Worm (Caenorhabditis elegans) whole organism, L1 larva: ENCODE results near the gene Y39G8B.10.

Experiments used
- lin-14 ChIP-seq: fragments of 200-800 bp; sonication (Bioruptor generic); optimal IDR thresholded peaks from 2 replicates; lab custom pipeline; 2018; ENCODE audit warnings: mild to moderate bottlenecking, missing genetic modification characterization, moderate library complexity, missing compliant biosample characterization
- mdl-1 ChIP-seq, 2 experiments: fragments of 150-350 bp; optimal IDR thresholded peaks; 2 replicates each; lab custom pipeline; 2014 to 2017; ENCODE audit warnings: missing biosample characterization in 2 of 2, missing genetic modification characterization in 2 of 2, inconsistent platforms in 1 of 2
- mep-1 ChIP-seq: fragments of 150-350 bp; optimal IDR thresholded peaks from 2 replicates; lab custom pipeline; 2014; ENCODE audit warnings: missing biosample characterization, missing genetic modification characterization
- nhr-85 ChIP-seq: sonication (generic microtip); peaks from one replicate; lab custom pipeline; 2016; ENCODE audit warnings: missing genetic modification characterization, inconsistent platforms, missing compliant biosample characterization
- nhr-90 ChIP-seq: sonication (generic microtip); optimal IDR thresholded peaks from 2 replicates; lab custom pipeline; 2016; ENCODE audit warnings: mild to moderate bottlenecking, missing genetic modification characterization, missing compliant biosample characterization; ENCODE audit not compliant: poor library complexity
- pag-3 ChIP-seq: sonication (generic microtip); optimal IDR thresholded peaks from 2 replicates; lab custom pipeline; 2017; ENCODE audit warnings: missing genetic modification characterization, mild to moderate bottlenecking, missing compliant biosample characterization, antibody characterized with exemption, borderline replicate concordance; ENCODE audit not compliant: insufficient read depth
- sptf-1 ChIP-seq: fragments of 150-350 bp; optimal IDR thresholded peaks from 2 replicates; lab custom pipeline; 2014; ENCODE audit warnings: missing biosample characterization, missing genetic modification characterization

- TF ChIP-seq mep-1 (no peak), sptf-1 (tag; lab: Kevin White, UChicago) (no peak), nhr-85 (no peak), nhr-90 (tag; lab: Kevin White, UChicago) (no peak), mdl-1 (tag; optimal IDR thresholded peaks at IDR 0.05; lab: Kevin White, UChicago) (no peak), lin-14 (GFP tag; lab: Kevin White, UChicago) (no peak), pag-3 (tag; lab: Kevin White, UChicago) (no peak)
Measured at ce11 chrII:14014637-14015036, 31.7 kb upstream of the Y39G8B.10 start.
